Worm (Caenorhabditis elegans): ENCODE data around the gene cogc-8.

DNA sequence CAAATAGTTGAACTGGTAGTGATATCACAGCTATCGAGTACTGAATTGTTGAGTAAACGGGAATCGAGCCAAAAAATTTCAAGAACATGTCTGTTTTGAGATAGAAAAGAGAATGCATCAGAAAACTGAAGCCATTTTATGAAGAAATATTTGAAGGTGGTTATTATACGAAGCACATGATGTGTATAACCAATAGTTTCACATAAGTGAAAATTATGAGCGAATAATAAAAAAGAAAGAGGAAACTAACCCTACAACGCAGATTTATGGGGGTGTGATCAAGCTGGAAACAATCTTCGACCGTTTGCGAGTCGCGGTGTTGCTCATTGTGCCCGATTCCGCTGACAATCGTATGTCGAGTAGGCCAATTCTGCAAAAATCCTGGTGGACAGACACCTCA is 33.0 kb downstream of the cogc-8 start, which contains the start of gene srh-282:
- TF ChIP-seq snpc-4 (GFP tag; optimal IDR thresholded peaks at IDR 0.05) (no peak), snpc-4 (tag; optimal IDR thresholded peaks at IDR 0.05) (no peak), chd-7 (tag; optimal IDR thresholded peaks at IDR 0.05) (no peak)

Measured in whole organism, young adult.